Fruit fly (Drosophila melanogaster) whole organism, prepupa: Measurements from ENCODE around the gene CG5618.

Source experiments
- Blimp-1 ChIP-seq: fragments of 200-800 bp; sonication (Bioruptor generic); optimal IDR thresholded peaks from 3 replicates; lab custom pipeline; 2017; ENCODE audit warnings: missing biosample characterization, missing genetic modification characterization, mild to moderate bottlenecking, moderate library complexity, missing genetic modification reagents
- CG10631 ChIP-seq: fragments of 200-800 bp; sonication (Bioruptor generic); optimal IDR thresholded peaks from 2 replicates; lab custom pipeline; 2016; ENCODE audit warnings: missing biosample characterization, missing genetic modification characterization
- CG10669 ChIP-seq: fragments of 200-800 bp; sonication (Bioruptor generic); optimal IDR thresholded peaks from 3 replicates; lab custom pipeline; 2018; ENCODE audit warnings: missing biosample characterization, mild to moderate bottlenecking, missing genetic modification characterization, moderate library complexity
- CG11294 ChIP-seq: fragments of 200-800 bp; sonication (Bioruptor generic); IDR thresholded peaks from 2 replicates; pipeline ENCODE4 v1.3.6; 2022; ENCODE audit warnings: missing biosample characterization, missing genetic modification characterization
- CG11762 ChIP-seq: fragments of 200-800 bp; sonication (Bioruptor generic); optimal IDR thresholded peaks from 3 replicates; lab custom pipeline; 2016; ENCODE audit warnings: missing biosample characterization, missing genetic modification characterization; ENCODE audit not compliant: insufficient read depth
- CG11902 ChIP-seq: fragments of 200-800 bp; sonication (Bioruptor generic); optimal IDR thresholded peaks from 3 replicates; lab custom pipeline; 2016; ENCODE audit warnings: missing biosample characterization, missing genetic modification characterization
- CG15336 ChIP-seq: fragments of 200-800 bp; sonication (Bioruptor generic); IDR thresholded peaks from 2 replicates; pipeline ENCODE4 v1.3.6; 2022; ENCODE audit warnings: missing biosample characterization, missing genetic modification characterization
- CG1621 ChIP-seq: fragments of 200-800 bp; sonication (Bioruptor generic); optimal IDR thresholded peaks from 3 replicates; lab custom pipeline; 2018; ENCODE audit warnings: missing biosample characterization, mild to moderate bottlenecking, missing genetic modification characterization
- CG31627 ChIP-seq: fragments of 200-800 bp; sonication (Bioruptor generic); optimal IDR thresholded peaks from 3 replicates; lab custom pipeline; 2016; ENCODE audit warnings: missing biosample characterization, missing genetic modification characterization
- CG32006 ChIP-seq: fragments of 200-800 bp; sonication (Bioruptor generic); optimal IDR thresholded peaks from 3 replicates; lab custom pipeline; 2017; ENCODE audit warnings: missing biosample characterization, mild to moderate bottlenecking, missing genetic modification characterization
- CG4318 ChIP-seq: fragments of 200-800 bp; sonication (Bioruptor generic); optimal IDR thresholded peaks from 3 replicates; lab custom pipeline; 2017; ENCODE audit warnings: missing biosample characterization, mild to moderate bottlenecking, missing genetic modification characterization
- CG6163 ChIP-seq: fragments of 200-800 bp; sonication (Bioruptor generic); IDR thresholded peaks from 3 replicates; pipeline ENCODE4 v1.3.6; 2022; ENCODE audit warnings: missing biosample characterization, missing genetic modification characterization
- CG6792 ChIP-seq: fragments of 200-800 bp; sonication (Bioruptor generic); optimal IDR thresholded peaks from 3 replicates; lab custom pipeline; 2016; ENCODE audit warnings: missing biosample characterization, missing genetic modification characterization
- CG7368 ChIP-seq: fragments of 200-800 bp; sonication (Bioruptor generic); optimal IDR thresholded peaks from 3 replicates; lab custom pipeline; 2016; ENCODE audit warnings: missing biosample characterization, missing genetic modification characterization
- CG8632 ChIP-seq: fragments of 200-800 bp; sonication (Bioruptor generic); optimal IDR thresholded peaks from 3 replicates; lab custom pipeline; 2016; ENCODE audit warnings: missing biosample characterization, missing genetic modification characterization
- CG9139 ChIP-seq: fragments of 200-800 bp; sonication (Bioruptor generic); optimal IDR thresholded peaks from 3 replicates; lab custom pipeline; 2017; ENCODE audit warnings: missing biosample characterization, mild to moderate bottlenecking, missing genetic modification characterization
- Eip75B ChIP-seq: fragments of 200-800 bp; sonication (Bioruptor generic); optimal IDR thresholded peaks from 3 replicates; lab custom pipeline; 2016; ENCODE audit warnings: missing biosample characterization, missing genetic modification characterization
- Eip78C ChIP-seq: fragments of 200-800 bp; sonication (Bioruptor generic); peaks from one replicate; lab custom pipeline; 2016; ENCODE audit warnings: missing biosample characterization, missing genetic modification characterization
- Eip93F ChIP-seq: fragments of 200-800 bp; sonication (Bioruptor generic); optimal IDR thresholded peaks from 2 replicates; lab custom pipeline; 2016; ENCODE audit warnings: missing biosample characterization, mild to moderate bottlenecking, missing genetic modification characterization
- Ets21C ChIP-seq: fragments of 200-800 bp; sonication (Bioruptor generic); optimal IDR thresholded peaks from 3 replicates; lab custom pipeline; 2016; ENCODE audit warnings: missing biosample characterization, missing genetic modification characterization
- Ets96B ChIP-seq: fragments of 200-800 bp; optimal IDR thresholded peaks from 2 replicates; lab custom pipeline; 2019; ENCODE audit warnings: missing biosample characterization, mild to moderate bottlenecking, missing genetic modification characterization, moderate library complexity
- Gug ChIP-seq: fragments of 200-800 bp; sonication (Bioruptor generic); IDR thresholded peaks from 2 replicates; pipeline ENCODE4 v1.3.6; 2022; ENCODE audit warnings: missing biosample characterization, missing genetic modification characterization
- Hr38 ChIP-seq: sonication (Bioruptor generic); optimal IDR thresholded peaks from 2 replicates; lab custom pipeline; 2016; ENCODE audit warnings: missing biosample characterization, missing genetic modification characterization
- Lpt ChIP-seq: fragments of 200-800 bp; sonication (Bioruptor generic); optimal IDR thresholded peaks from 3 replicates; lab custom pipeline; 2016; ENCODE audit warnings: missing biosample characterization, missing genetic modification characterization
- Met ChIP-seq: fragments of 200-800 bp; sonication (Bioruptor generic); optimal IDR thresholded peaks from 3 replicates; lab custom pipeline; 2016; ENCODE audit warnings: missing biosample characterization, missing genetic modification characterization
- OdsH ChIP-seq: fragments of 200-800 bp; sonication (Bioruptor generic); optimal IDR thresholded peaks from 3 replicates; lab custom pipeline; 2016; ENCODE audit warnings: missing biosample characterization, missing genetic modification characterization
- Smox ChIP-seq: fragments of 200-800 bp; sonication (Bioruptor generic); optimal IDR thresholded peaks from 3 replicates; lab custom pipeline; 2016; ENCODE audit warnings: missing biosample characterization, missing genetic modification characterization
- Sox15 ChIP-seq: fragments of 200-800 bp; sonication (Bioruptor generic); optimal IDR thresholded peaks from 3 replicates; lab custom pipeline; 2016; ENCODE audit warnings: missing biosample characterization, missing genetic modification characterization
- achi ChIP-seq: fragments of 200-800 bp; sonication (Bioruptor generic); optimal IDR thresholded peaks from 3 replicates; lab custom pipeline; 2016; ENCODE audit warnings: missing biosample characterization, missing genetic modification characterization
- acj6 ChIP-seq: fragments of 200-800 bp; sonication (Bioruptor generic); optimal IDR thresholded peaks from 3 replicates; lab custom pipeline; 2016; ENCODE audit warnings: missing biosample characterization, missing genetic modification characterization
- dac ChIP-seq: fragments of 200-800 bp; sonication (Bioruptor generic); optimal IDR thresholded peaks from 2 replicates; lab custom pipeline; 2017; ENCODE audit warnings: missing biosample characterization, mild to moderate bottlenecking, missing genetic modification characterization
- dsx ChIP-seq: fragments of 200-800 bp; optimal IDR thresholded peaks from 3 replicates; lab custom pipeline; 2019; ENCODE audit warnings: missing biosample characterization, mild to moderate bottlenecking, missing genetic modification characterization, moderate library complexity; ENCODE audit not compliant: poor library complexity, severe bottlenecking
- fd59A ChIP-seq: fragments of 200-800 bp; sonication (Bioruptor generic); optimal IDR thresholded peaks from 2 replicates; lab custom pipeline; 2017; ENCODE audit warnings: missing biosample characterization, mild to moderate bottlenecking, missing genetic modification characterization, missing genetic modification reagents
- fd85E ChIP-seq: fragments of 200-800 bp; sonication (Bioruptor generic); optimal IDR thresholded peaks from 3 replicates; lab custom pipeline; 2016; ENCODE audit warnings: missing biosample characterization, missing genetic modification characterization
- fkh ChIP-seq: fragments of 200-800 bp; sonication (Bioruptor generic); optimal IDR thresholded peaks from 3 replicates; lab custom pipeline; 2017; ENCODE audit warnings: missing biosample characterization, mild to moderate bottlenecking, missing genetic modification characterization, moderate library complexity
- lz ChIP-seq: fragments of 200-800 bp; sonication (Bioruptor generic); optimal IDR thresholded peaks from 3 replicates; lab custom pipeline; 2016; ENCODE audit warnings: missing biosample characterization, missing genetic modification characterization
- net ChIP-seq: fragments of 200-800 bp; sonication (Bioruptor generic); optimal IDR thresholded peaks from 3 replicates; lab custom pipeline; 2016; ENCODE audit warnings: missing biosample characterization, missing genetic modification characterization
- salr ChIP-seq, 2 experiments: fragments of 200-800 bp; sonication (Bioruptor generic); optimal IDR thresholded peaks; 3 replicates each; lab custom pipeline; 2016 to 2018; ENCODE audit warnings: missing biosample characterization in 2 of 2, missing genetic modification characterization in 2 of 2, mild to moderate bottlenecking in 1 of 2
- spab ChIP-seq: fragments of 200-800 bp; sonication (Bioruptor generic); optimal IDR thresholded peaks from 2 replicates; lab custom pipeline; 2017; ENCODE audit warnings: missing biosample characterization, mild to moderate bottlenecking, missing genetic modification characterization, missing genetic modification reagents
- ss ChIP-seq, 2 experiments: fragments of 200-800 bp; sonication (Bioruptor generic); optimal IDR thresholded peaks; 2 replicates in 1 of 2; 3 replicates in 1 of 2; lab custom pipeline; 2017 to 2018; ENCODE audit warnings: mild to moderate bottlenecking in 2 of 2, missing biosample characterization in 2 of 2, missing genetic modification characterization in 2 of 2, moderate library complexity in 1 of 2
- svp ChIP-seq: fragments of 200-800 bp; sonication (Bioruptor generic); peaks from one replicate; lab custom pipeline; 2016; ENCODE audit warnings: missing biosample characterization, missing genetic modification characterization
- topi ChIP-seq: fragments of 200-800 bp; sonication (Bioruptor generic); optimal IDR thresholded peaks from 3 replicates; lab custom pipeline; 2016; ENCODE audit warnings: missing biosample characterization, missing genetic modification characterization
- vri ChIP-seq: fragments of 200-800 bp; sonication (Bioruptor generic); optimal IDR thresholded peaks from 3 replicates; lab custom pipeline; 2016; ENCODE audit warnings: missing biosample characterization, mild to moderate bottlenecking, missing genetic modification characterization

CG5618 gene

dm6 chr3L:20384086-20384810 lies 31.0 kb downstream of the CG5618 start, which contains the start of the genes CG5498 and fbl (continued):
- TF ChIP-seq lz (GFP tag; lab: Kevin White, UChicago) (peak; percentile 76), CG11294 (GFP tag; lab: Robert Waterston, UW) (peak; percentile 24; the same call in 1 of the 2 replicates), Eip93F (no peak), Smox (GFP tag; lab: Kevin White, UChicago) (peak; percentile 80), svp (GFP tag; lab: Kevin White, UChicago) (peak; percentile 87), CG15336 (peak; percentile 52; the same call in 1 of the 2 replicates), CG6163 (GFP tag; lab: Robert Waterston, UW) (peak; percentile 68), dsx (GFP tag; lab: Kevin White, UChicago) (peak; percentile 75), Met (GFP tag; lab: Kevin White, UChicago) (peak; percentile 78), Lpt (GFP tag; lab: Kevin White, UChicago) (peak; percentile 27), CG11762 (peak; percentile 55), fd85E (peak; percentile 23), Ets96B (tag; lab: Kevin White, UChicago) (peak; percentile 68), OdsH (GFP tag; lab: Kevin White, UChicago) (peak; percentile 75), dac (GFP tag; lab: Kevin White, UChicago) (peak; percentile 5), Sox15 (peak; percentile 28), ss (GFP tag; optimal IDR thresholded peaks at IDR 0.05; lab: Kevin White, UChicago) (peak in 1 of 2 experiments; percentile 54), CG10631 (GFP tag; lab: Kevin White, UChicago) (peak; percentile 80), topi (GFP tag; lab: Kevin White, UChicago) (peak; percentile 80), Eip75B (GFP tag; lab: Kevin White, UChicago) (peak; percentile 73), CG4318 (GFP tag; lab: Kevin White, UChicago) (peak; percentile 32), salr (GFP tag; optimal IDR thresholded peaks at IDR 0.05; lab: Kevin White, UChicago) (peak in 1 of 2 experiments; percentile 76), Blimp-1 (GFP tag; lab: Kevin White, UChicago) (peak; percentile 43), CG1621 (tag; lab: Kevin White, UChicago) (no peak), Hr38 (no peak), net (GFP tag; lab: Kevin White, UChicago) (peak; percentile 59), CG11902 (peak; percentile 54), acj6 (GFP tag; lab: Kevin White, UChicago) (peak; percentile 76), CG10669 (GFP tag; lab: Kevin White, UChicago) (peak; percentile 61), CG32006 (GFP tag; lab: Kevin White, UChicago) (peak; percentile 69), Gug (GFP tag; lab: Robert Waterston, UW) (0 out of 2 replicates have a peak, but pooled peaks have one; percentile 43), spab (GFP tag; lab: Kevin White, UChicago) (no peak), vri (GFP tag; lab: Kevin White, UChicago) (peak; percentile 38), fkh (peak; percentile 86), CG6792 (GFP tag; lab: Kevin White, UChicago) (peak; percentile 71), Ets21C (GFP tag; lab: Kevin White, UChicago) (peak; percentile 64), CG9139 (peak; percentile 24), Eip78C (GFP tag; lab: Kevin White, UChicago) (peak; percentile 94), CG7368 (GFP tag; lab: Kevin White, UChicago) (peak; percentile 61), achi (peak; percentile 77), CG8632 (GFP tag; lab: Kevin White, UChicago) (peak; percentile 70), fd59A (GFP tag; lab: Kevin White, UChicago) (peak; percentile 30), CG31627 (GFP tag; lab: Kevin White, UChicago) (peak; percentile 81)
